Fruit fly (Drosophila melanogaster): ENCODE data around the gene rdgC.

Gene rdgC

DNA sequence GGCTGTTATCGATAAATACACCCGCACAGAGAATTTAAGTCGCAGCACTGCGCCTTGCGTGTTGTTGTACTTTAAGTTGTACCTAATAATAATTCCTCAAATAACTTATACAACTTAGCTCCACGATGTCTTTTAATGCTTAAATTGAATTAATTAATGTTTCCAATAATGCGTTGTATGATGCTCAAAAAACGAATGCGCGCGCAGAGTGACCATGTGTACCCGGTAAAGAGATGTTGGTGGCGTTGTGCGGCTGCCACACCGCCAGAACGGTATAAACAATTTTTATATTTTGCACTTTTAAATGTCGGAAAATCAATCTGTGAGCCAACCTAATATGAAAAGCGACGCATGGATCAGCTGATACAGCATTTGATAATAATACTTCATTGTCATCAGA is 21.7 kb upstream of the rdgC start (continued):
- TF ChIP-seq Dip3 (GFP tag; optimal IDR thresholded peaks at IDR 0.05), result no peak
- TF ChIP-seq Hr78 (GFP tag; optimal IDR thresholded peaks at IDR 0.05), result no peak
- no peak for TF ChIP-seq PHDP (tag; optimal IDR thresholded peaks at IDR 0.05)
- no peak for TF ChIP-seq Ravus (GFP tag; IDR thresholded peaks at IDR 0.05)
- 0 out of 3 replicates have a peak, but pooled peaks have one; percentile 25 for TF ChIP-seq vnd (GFP tag; IDR thresholded peaks at IDR 0.05; ENCODE audit: partially characterized antibody)
- no peak for TF ChIP-seq chm (GFP tag; IDR thresholded peaks at IDR 0.05)
- no peak for TF ChIP-seq tgo (GFP tag; IDR thresholded peaks at IDR 0.05)
- no peak for TF ChIP-seq CG7987 (GFP tag; optimal IDR thresholded peaks at IDR 0.05)
- peak; percentile 66 for TF ChIP-seq CG12659 (GFP tag; optimal IDR thresholded peaks at IDR 0.05)
- peak; percentile 58 for TF ChIP-seq Dref (GFP tag; IDR thresholded peaks at IDR 0.05)
- no peak for TF ChIP-seq wek (GFP tag; optimal IDR thresholded peaks at IDR 0.05)
- no peak for TF ChIP-seq sob (GFP tag; IDR thresholded peaks at IDR 0.05)
- no peak for TF ChIP-seq Rfx (GFP tag; IDR thresholded peaks at IDR 0.05)
- TF ChIP-seq CG7357 (GFP tag; IDR thresholded peaks at IDR 0.05), result no peak
- no peak for TF ChIP-seq HLH54F (GFP tag; optimal IDR thresholded peaks at IDR 0.05)
- TF ChIP-seq CG10321 (GFP tag; IDR thresholded peaks at IDR 0.05), result no peak
- no peak for TF ChIP-seq CG12942 (GFP tag; optimal IDR thresholded peaks at IDR 0.05)
- no peak for TF ChIP-seq salm (tag; optimal IDR thresholded peaks at IDR 0.05)
- no peak for TF ChIP-seq cg (GFP tag; optimal IDR thresholded peaks at IDR 0.05)
- TF ChIP-seq YL-1 (GFP tag; optimal IDR thresholded peaks at IDR 0.05), result peak; percentile 42
- TF ChIP-seq ab (GFP tag; optimal IDR thresholded peaks at IDR 0.05), result no peak
- no peak for TF ChIP-seq CG12769 (tag; optimal IDR thresholded peaks at IDR 0.05)
- TF ChIP-seq dysf (GFP tag; IDR thresholded peaks at IDR 0.05), result no peak
- TF ChIP-seq bbx (GFP tag; IDR thresholded peaks at IDR 0.05; ENCODE audit: partially characterized antibody), result no peak
- TF ChIP-seq CG30020 (tag; optimal IDR thresholded peaks at IDR 0.05), result peak; percentile 36
- 0 out of 4 replicates have a peak, but pooled peaks have one; percentile 52 for TF ChIP-seq Dll (GFP tag; IDR thresholded peaks at IDR 0.05; ENCODE audit: partially characterized antibody)
- no peak for TF ChIP-seq Lpt (GFP tag; optimal IDR thresholded peaks at IDR 0.05)
- TF ChIP-seq ERR (GFP tag; optimal IDR thresholded peaks at IDR 0.05), result no peak
- no peak for TF ChIP-seq hb (GFP tag; IDR thresholded peaks at IDR 0.05; ENCODE audit: partially characterized antibody)
- no peak for TF ChIP-seq oc (tag; optimal IDR thresholded peaks at IDR 0.05)
- TF ChIP-seq twi (tag; optimal IDR thresholded peaks at IDR 0.05), result no peak
- TF ChIP-seq trem (tag; optimal IDR thresholded peaks at IDR 0.05), result peak; percentile 69
- TF ChIP-seq CkIIα-i1 (GFP tag; IDR thresholded peaks at IDR 0.05), result no peak
- TF ChIP-seq CG5953 (GFP tag; IDR thresholded peaks at IDR 0.05), result no peak
- TF ChIP-seq CG12155 (GFP tag; optimal IDR thresholded peaks at IDR 0.05), result no peak
- TF ChIP-seq Aef1 (GFP tag; IDR thresholded peaks at IDR 0.05), result no peak
- TF ChIP-seq row (GFP tag; IDR thresholded peaks at IDR 0.05), result peak; percentile 27; the same call in 1 of the 3 replicates
- TF ChIP-seq grn (GFP tag; optimal IDR thresholded peaks at IDR 0.05), result no peak
- no peak for TF ChIP-seq NFAT (GFP tag; IDR thresholded peaks at IDR 0.05)
- no peak for TF ChIP-seq crp (GFP tag; optimal IDR thresholded peaks at IDR 0.05)
- TF ChIP-seq Poxn (GFP tag; IDR thresholded peaks at IDR 0.05), result no peak
- no peak for TF ChIP-seq CG10543 (GFP tag; optimal IDR thresholded peaks at IDR 0.05)
- TF ChIP-seq stwl (tag; optimal IDR thresholded peaks at IDR 0.05), result peak; percentile 58
- no peak for TF ChIP-seq TFAM (GFP tag; optimal IDR thresholded peaks at IDR 0.05)
- no peak for TF ChIP-seq CG18764 (GFP tag; optimal IDR thresholded peaks at IDR 0.05)
- TF ChIP-seq CG11398 (GFP tag; optimal IDR thresholded peaks at IDR 0.05), result no peak
- TF ChIP-seq wdn (GFP tag; IDR thresholded peaks at IDR 0.05), result no peak
- no peak for TF ChIP-seq lilli (GFP tag; optimal IDR thresholded peaks at IDR 0.05)
- TF ChIP-seq btn (GFP tag; optimal IDR thresholded peaks at IDR 0.05), result no peak
- TF ChIP-seq Camta (GFP tag; optimal IDR thresholded peaks at IDR 0.05), result no peak
- TF ChIP-seq CG4282 (GFP tag; optimal IDR thresholded peaks at IDR 0.05), result no peak
- TF ChIP-seq Awh (GFP tag; IDR thresholded peaks at IDR 0.05), result no peak

All from whole organism, embryonic.